Worm (Caenorhabditis elegans) whole organism, L4 larva: ENCODE data around the gene bus-8A.

ENCODE experiments used
- aly-2 ChIP-seq: sonication (generic microtip); optimal IDR thresholded peaks from 2 replicates; lab custom pipeline; 2018; ENCODE audit warnings: missing biosample characterization, missing genetic modification characterization
- ceh-28 ChIP-seq: fragments of 150-350 bp; optimal IDR thresholded peaks from 2 replicates; lab custom pipeline; 2014; ENCODE audit warnings: missing biosample characterization, missing genetic modification reagents, missing genetic modification characterization
- dmd-8 ChIP-seq: fragments of 200-800 bp; sonication (Bioruptor generic); IDR thresholded peaks from 2 replicates; pipeline ENCODE4 v1.3.6; 2022; ENCODE audit warnings: missing genetic modification characterization, missing compliant biosample characterization
- fos-1 ChIP-seq: fragments of 150-350 bp; optimal IDR thresholded peaks from 2 replicates; lab custom pipeline; 2014; ENCODE audit warnings: missing biosample characterization, missing genetic modification characterization
- lin-15B ChIP-seq: fragments of 150-350 bp; sonication (generic microtip); optimal IDR thresholded peaks from 3 replicates; lab custom pipeline; 2014; ENCODE audit warnings: missing biosample characterization, missing genetic modification characterization
- lin-39 ChIP-seq: fragments of 150-350 bp; optimal IDR thresholded peaks from 2 replicates; lab custom pipeline; 2014; ENCODE audit warnings: missing biosample characterization, missing genetic modification reagents, missing genetic modification characterization
- madf-5 ChIP-seq, 2 experiments: fragments of 200-800 bp; sonication (Bioruptor generic); IDR thresholded peaks; 2 replicates each; pipeline ENCODE4 v1.3.6; 2022; ENCODE audit warnings: missing compliant biosample characterization in 2 of 2, missing genetic modification characterization in 2 of 2
- nhr-11 ChIP-seq: fragments of 150-350 bp; optimal IDR thresholded peaks from 2 replicates; lab custom pipeline; 2014; ENCODE audit warnings: missing biosample characterization, missing genetic modification characterization
- nhr-237 ChIP-seq: sonication (generic microtip); optimal IDR thresholded peaks from 2 replicates; lab custom pipeline; 2017; ENCODE audit warnings: missing biosample characterization, missing genetic modification characterization
- nhr-6 ChIP-seq: fragments of 150-350 bp; optimal IDR thresholded peaks from 2 replicates; lab custom pipeline; 2014; ENCODE audit warnings: missing biosample characterization, missing genetic modification characterization
- nhr-77 ChIP-seq: fragments of 150-350 bp; optimal IDR thresholded peaks from 2 replicates; lab custom pipeline; 2014; ENCODE audit warnings: missing biosample characterization, missing genetic modification characterization
- tra-1 ChIP-seq: fragments of 200-800 bp; sonication (Bioruptor generic); IDR thresholded peaks from 2 replicates; pipeline ENCODE4 v1.3.6; 2022; ENCODE audit warnings: missing genetic modification reagents, missing genetic modification characterization, missing compliant biosample characterization
- ztf-11 ChIP-seq: fragments of 150-350 bp; optimal IDR thresholded peaks from 2 replicates; lab custom pipeline; 2014; ENCODE audit warnings: missing biosample characterization, missing genetic modification characterization

DNA sequence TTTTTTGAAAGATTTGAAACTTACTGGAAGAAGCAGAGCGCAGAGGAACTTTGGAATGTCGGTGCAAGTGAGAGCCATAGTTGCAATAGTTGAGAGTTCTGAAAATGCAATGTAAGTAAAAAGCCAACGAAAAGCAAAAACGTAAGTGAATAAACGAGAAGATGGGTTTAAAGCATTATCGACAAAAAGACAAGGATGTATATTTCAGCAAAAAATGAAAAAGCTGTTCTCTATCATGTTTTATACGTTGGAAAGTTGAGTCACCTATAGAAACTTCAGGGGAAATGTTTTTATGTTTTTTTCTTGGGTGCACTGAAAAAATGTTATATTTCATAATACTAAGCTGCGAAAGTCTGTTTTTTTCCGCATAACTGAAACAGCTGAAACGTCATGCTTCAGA is 24.3 kb downstream of the bus-8A start, which contains the start of gene T23F2.5:
- TF ChIP-seq madf-5 (GFP tag; IDR thresholded peaks at IDR 0.05; lab: Robert Waterston, UW) (no peak), lin-39 (tag; lab: Kevin White, UChicago) (no peak), nhr-11 (tag; lab: Kevin White, UChicago) (no peak), ztf-11 (no peak), ceh-28 (no peak), nhr-6 (tag; lab: Kevin White, UChicago) (no peak), lin-15B (no peak), nhr-237 (tag; lab: Kevin White, UChicago) (no peak), fos-1 (no peak), aly-2 (tag; lab: Kevin White, UChicago) (no peak), tra-1 (no peak), dmd-8 (GFP tag; lab: Robert Waterston, UW) (no peak), nhr-77 (tag; lab: Kevin White, UChicago) (no peak)
